Worm (Caenorhabditis elegans) whole organism, L1 larva: ENCODE data around the gene F41E6.7.
A peak's percentile ranks its signal among the peaks of the same experiment; 100 is the strongest.

Experiments
- aha-1 ChIP-seq: fragments of 150-350 bp; optimal IDR thresholded peaks from 2 replicates; lab custom pipeline; 2014; ENCODE audit warnings: missing biosample characterization, missing genetic modification characterization
- efl-1 ChIP-seq, 4 experiments: fragments of 150-350 bp; optimal IDR thresholded peaks in 3 of 4; peaks in 1 of 4; 1 replicate in 1 of 4; 2 replicates in 3 of 4; lab custom pipeline; 2014; ENCODE audit warnings: missing biosample characterization in 2 of 4, missing genetic modification characterization in 2 of 4, missing genetic modification reagents in 2 of 4
- isw-1 ChIP-seq: fragments of 200-800 bp; sonication (Bioruptor generic); IDR thresholded peaks from 2 replicates; pipeline ENCODE4 v1.3.6; 2022; ENCODE audit warnings: missing genetic modification characterization, missing compliant biosample characterization
- lsy-2 ChIP-seq, 2 experiments: fragments of 150-350 bp; optimal IDR thresholded peaks; 2 replicates each; lab custom pipeline; 2014; ENCODE audit warnings: missing biosample characterization in 2 of 2, missing genetic modification characterization in 2 of 2
- nhr-28 ChIP-seq: fragments of 150-350 bp; optimal IDR thresholded peaks from 2 replicates; lab custom pipeline; 2014; ENCODE audit warnings: missing biosample characterization, missing genetic modification characterization
- pag-3 ChIP-seq: sonication (generic microtip); optimal IDR thresholded peaks from 2 replicates; lab custom pipeline; 2017; ENCODE audit warnings: missing genetic modification characterization, mild to moderate bottlenecking, missing compliant biosample characterization, antibody characterized with exemption, borderline replicate concordance; ENCODE audit not compliant: insufficient read depth
- pqm-1 ChIP-seq: sonication (generic microtip); optimal IDR thresholded peaks from 3 replicates; lab custom pipeline; 2017; ENCODE audit warnings: missing biosample characterization, missing genetic modification characterization
- rnt-1 ChIP-seq: sonication (generic microtip); optimal IDR thresholded peaks from 2 replicates; lab custom pipeline; 2016; ENCODE audit warnings: mild to moderate bottlenecking, missing genetic modification characterization, moderate library complexity, missing compliant biosample characterization
- sup-37 ChIP-seq: fragments of 200-800 bp; sonication (Bioruptor generic); optimal IDR thresholded peaks from 2 replicates; lab custom pipeline; 2018; ENCODE audit warnings: mild to moderate bottlenecking, missing genetic modification characterization, missing compliant biosample characterization
- tbx-2 ChIP-seq: sonication (generic microtip); optimal IDR thresholded peaks from 2 replicates; lab custom pipeline; 2016; ENCODE audit warnings: missing genetic modification characterization, missing compliant biosample characterization
- ztf-11 ChIP-seq, 2 experiments: sonication (generic microtip); optimal IDR thresholded peaks; 2 replicates each; lab custom pipeline; 2016 to 2017; ENCODE audit warnings: missing genetic modification characterization in 2 of 2, missing biosample characterization in 1 of 2, missing compliant biosample characterization in 1 of 2

DNA sequence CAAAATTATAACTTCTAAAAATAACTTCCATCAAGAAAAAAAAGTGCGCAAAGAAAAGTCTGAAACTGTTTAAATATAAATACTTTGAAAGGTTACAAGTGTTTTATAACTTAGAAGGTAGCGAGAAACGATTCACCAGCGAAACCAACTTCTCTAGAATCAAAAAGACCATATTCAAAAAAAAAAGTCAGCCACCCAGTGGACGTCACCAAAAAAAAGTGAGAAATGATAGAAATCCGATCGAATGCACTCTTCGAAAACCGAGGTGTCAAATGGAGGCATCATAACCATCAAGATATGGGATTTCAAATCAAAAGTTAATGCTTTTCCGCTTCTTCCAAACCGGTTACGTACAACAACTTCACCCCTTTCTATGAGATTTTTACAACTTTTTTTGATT is 12.6 kb downstream of the F41E6.7 start:
- TF ChIP-seq pqm-1 (tag; lab: Kevin White, UChicago) (no peak), ztf-11 (tag; optimal IDR thresholded peaks at IDR 0.05; lab: Kevin White, UChicago) (no peak), isw-1 (GFP tag; lab: Robert Waterston, UW) (no peak), pag-3 (tag; lab: Kevin White, UChicago) (no peak), aha-1 (tag; lab: Kevin White, UChicago) (no peak), lsy-2 (tag; optimal IDR thresholded peaks at IDR 0.05; lab: Kevin White, UChicago) (no peak), nhr-28 (tag; lab: Kevin White, UChicago) (no peak), efl-1 (optimal IDR thresholded peaks at IDR 0.05; lab: Kevin White, UChicago) (no peak), efl-1 (GFP tag; optimal IDR thresholded peaks at IDR 0.05 in 1 of 2; lab: Kevin White, UChicago) (peak in 1 of 2 experiments; percentile 90), tbx-2 (tag; lab: Kevin White, UChicago) (no peak), rnt-1 (tag; lab: Kevin White, UChicago) (no peak), sup-37 (GFP tag; lab: Kevin White, UChicago) (no peak)
